Fruit fly (Drosophila melanogaster): Measurements from ENCODE around the gene Diap1.

Diap1 gene

dm6 chr3L:16050887-16051258 lies at the start of gene Diap1:
Diap1 (minus strand) TSS chr3L:16051034.
- TF ChIP-seq CG14655 (GFP tag; optimal IDR thresholded peaks at IDR 0.05) (no peak), CG8159 (tag; optimal IDR thresholded peaks at IDR 0.05) (no peak), CG32121 (GFP tag; IDR thresholded peaks at IDR 0.05) (no peak; the same call in 1 of the 2 replicates), CG4496 (GFP tag; IDR thresholded peaks at IDR 0.05) (peak; percentile 12; the same call in 1 of the 3 replicates), Snoo (tag; optimal IDR thresholded peaks at IDR 0.05) (no peak), gl (tag; optimal IDR thresholded peaks at IDR 0.05) (no peak), Pif1B (GFP tag; optimal IDR thresholded peaks at IDR 0.05) (no peak), CG8301 (tag; optimal IDR thresholded peaks at IDR 0.05) (no peak)

- no peak for TF ChIP-seq CG4496 (GFP tag; IDR thresholded peaks at IDR 0.05)
- no peak for TF ChIP-seq CG17806 (tag; optimal IDR thresholded peaks at IDR 0.05)
Measured at dm6 chr3L:16100059-16100458, 49.2 kb upstream of the Diap1 start, which contains the start of gene IleRS-m. IleRS-m (plus strand) TSS chr3L:16100280.

- no peak for TF ChIP-seq EcR (GFP tag; optimal IDR thresholded peaks at IDR 0.05)
- TF ChIP-seq CG4496 (GFP tag; IDR thresholded peaks at IDR 0.05), result no peak
- TF ChIP-seq fd96Ca (GFP tag; IDR thresholded peaks at IDR 0.05), result no peak
- TF ChIP-seq CG10348 (GFP tag; IDR thresholded peaks at IDR 0.05), result no peak
- no peak for TF ChIP-seq D1 (tag; optimal IDR thresholded peaks at IDR 0.05)
- TF ChIP-seq CG12605 (GFP tag; IDR thresholded peaks at IDR 0.05), result no peak
- TF ChIP-seq CG8301 (tag; optimal IDR thresholded peaks at IDR 0.05), result no peak
- TF ChIP-seq rn (GFP tag; IDR thresholded peaks at IDR 0.05), result no peak
Measured at dm6 chr3L:16097393-16097884, 46.6 kb upstream of the Diap1 start, which contains the start of the genes CG13074 and ATPsynbetaL. CG13074 (minus strand) TSS chr3L:16097493. ATPsynbetaL (plus strand) TSS chr3L:16097834.

- TF ChIP-seq CG8159 (tag; optimal IDR thresholded peaks at IDR 0.05), result no peak
- no peak for TF ChIP-seq CG10348 (GFP tag; IDR thresholded peaks at IDR 0.05)
- no peak for TF ChIP-seq EcR (GFP tag; optimal IDR thresholded peaks at IDR 0.05)
- no peak for TF ChIP-seq CG32121 (GFP tag; IDR thresholded peaks at IDR 0.05)
- TF ChIP-seq CG14655 (GFP tag; optimal IDR thresholded peaks at IDR 0.05), result no peak
- no peak for TF ChIP-seq Pif1B (GFP tag; optimal IDR thresholded peaks at IDR 0.05)
- TF ChIP-seq CG34367 (tag; optimal IDR thresholded peaks at IDR 0.05), result no peak
- TF ChIP-seq CG17806 (tag; optimal IDR thresholded peaks at IDR 0.05), result no peak
- TF ChIP-seq gl (tag; optimal IDR thresholded peaks at IDR 0.05), result no peak
- TF ChIP-seq CG13204 (GFP tag; optimal IDR thresholded peaks at IDR 0.05), result no peak
- TF ChIP-seq CG15710 (tag; optimal IDR thresholded peaks at IDR 0.05), result no peak
- no peak for TF ChIP-seq rn (GFP tag; IDR thresholded peaks at IDR 0.05)
- no peak for TF ChIP-seq Pif1A (GFP tag; optimal IDR thresholded peaks at IDR 0.05)
- no peak for TF ChIP-seq CG8301 (tag; optimal IDR thresholded peaks at IDR 0.05)
- no peak for TF ChIP-seq D1 (tag; optimal IDR thresholded peaks at IDR 0.05)
- no peak for TF ChIP-seq Snoo (tag; optimal IDR thresholded peaks at IDR 0.05)
- TF ChIP-seq CG9948 (tag; optimal IDR thresholded peaks at IDR 0.05), result no peak
- no peak for TF ChIP-seq Ets98B (GFP tag; IDR thresholded peaks at IDR 0.05)
Measured at dm6 chr3L:16090330-16090803, 39.5 kb upstream of the Diap1 start, which contains the start of the genes CG5235 and ClC-c. CG5235 (minus strand) TSS chr3L:16090392. ClC-c (plus strand) TSS chr3L:16090454.

- 0 out of 2 replicates have a peak, but pooled peaks have one; percentile 36 for TF ChIP-seq CG12605 (GFP tag; IDR thresholded peaks at IDR 0.05)
- peak; percentile 47 for TF ChIP-seq Snoo (tag; optimal IDR thresholded peaks at IDR 0.05)
- no peak for TF ChIP-seq rn (GFP tag; IDR thresholded peaks at IDR 0.05)
- peak; percentile 54; the same call in 1 of the 2 replicates for TF ChIP-seq CG32121 (GFP tag; IDR thresholded peaks at IDR 0.05)
- no peak for TF ChIP-seq EcR (GFP tag; optimal IDR thresholded peaks at IDR 0.05)
- peak; percentile 46 for TF ChIP-seq CG9948 (tag; optimal IDR thresholded peaks at IDR 0.05)
- no peak; the same call in 1 of the 2 replicates for TF ChIP-seq Ets98B (GFP tag; IDR thresholded peaks at IDR 0.05)
Measured at dm6 chr3L:16087323-16087816, 36.5 kb upstream of the Diap1 start, which contains the start of gene Tasp1. Tasp1 (minus strand) TSS chr3L:16087525.

- TF ChIP-seq Pif1A (GFP tag; optimal IDR thresholded peaks at IDR 0.05) (no peak), CG32121 (GFP tag; IDR thresholded peaks at IDR 0.05) (no peak), Ets98B (GFP tag; IDR thresholded peaks at IDR 0.05) (no peak), Pif1B (GFP tag; optimal IDR thresholded peaks at IDR 0.05) (no peak), Snoo (tag; optimal IDR thresholded peaks at IDR 0.05) (no peak), CG17806 (tag; optimal IDR thresholded peaks at IDR 0.05) (no peak), CG13204 (GFP tag; optimal IDR thresholded peaks at IDR 0.05) (no peak), CG12605 (GFP tag; IDR thresholded peaks at IDR 0.05) (no peak), CG8159 (tag; optimal IDR thresholded peaks at IDR 0.05) (no peak)
Measured at dm6 chr3L:16083693-16084092, 32.9 kb upstream of the Diap1 start, which contains the start of gene CG13075. CG13075 (plus strand) TSS chr3L:16083993.

- TF ChIP-seq CG9948 (tag; optimal IDR thresholded peaks at IDR 0.05) (no peak), CG8301 (tag; optimal IDR thresholded peaks at IDR 0.05) (no peak), Pif1A (GFP tag; optimal IDR thresholded peaks at IDR 0.05) (no peak), CG15710 (tag; optimal IDR thresholded peaks at IDR 0.05) (no peak), EcR (GFP tag; optimal IDR thresholded peaks at IDR 0.05) (no peak), rn (GFP tag; IDR thresholded peaks at IDR 0.05) (no peak), CG34367 (tag; optimal IDR thresholded peaks at IDR 0.05) (no peak), CG17806 (tag; optimal IDR thresholded peaks at IDR 0.05) (no peak), Pif1B (GFP tag; optimal IDR thresholded peaks at IDR 0.05) (no peak), CG4496 (GFP tag; IDR thresholded peaks at IDR 0.05) (no peak), Ets98B (GFP tag; IDR thresholded peaks at IDR 0.05) (no peak), CG13204 (GFP tag; optimal IDR thresholded peaks at IDR 0.05) (no peak), CG32121 (GFP tag; IDR thresholded peaks at IDR 0.05) (no peak), Snoo (tag; optimal IDR thresholded peaks at IDR 0.05) (no peak)
Measured at dm6 chr3L:16082251-16082650, 31.4 kb upstream of the Diap1 start, which contains the start of gene CG33258. CG33258 (plus strand) TSS chr3L:16082551.
